Fruit fly (Drosophila melanogaster) whole organism, embryonic: ENCODE data around the gene CG17717.

Experiments
- Bdp1 ChIP-seq: fragments of 200-800 bp; sonication (Bioruptor generic); optimal IDR thresholded peaks from 3 replicates; lab custom pipeline; 2016; ENCODE audit warnings: missing biosample characterization, missing genetic modification characterization
- CG1024 ChIP-seq: fragments of 200-800 bp; sonication (Bioruptor generic); IDR thresholded peaks from 2 replicates; pipeline ENCODE4 v1.3.6; 2022; ENCODE audit warnings: missing biosample characterization, missing genetic modification characterization
- CG11504 ChIP-seq: fragments of 200-800 bp; sonication (Bioruptor generic); optimal IDR thresholded peaks from 3 replicates; lab custom pipeline; 2019; ENCODE audit warnings: missing biosample characterization, mild to moderate bottlenecking, missing genetic modification characterization, moderate library complexity
- CG12391 ChIP-seq: fragments of 200-800 bp; sonication (Bioruptor generic); optimal IDR thresholded peaks from 3 replicates; lab custom pipeline; 2018; ENCODE audit warnings: missing biosample characterization, mild to moderate bottlenecking, missing genetic modification characterization, moderate library complexity
- CG14014 ChIP-seq: fragments of 200-800 bp; sonication (Bioruptor generic); IDR thresholded peaks from 2 replicates; pipeline ENCODE4 v1.3.6; 2022; ENCODE audit warnings: missing biosample characterization, missing genetic modification characterization
- CG14050 ChIP-seq: fragments of 200-800 bp; sonication (Bioruptor generic); IDR thresholded peaks from 3 replicates; pipeline ENCODE4 v1.3.6; 2022; ENCODE audit warnings: missing biosample characterization, missing genetic modification characterization
- CG14860 ChIP-seq: fragments of 200-800 bp; sonication (Bioruptor generic); IDR thresholded peaks from 3 replicates; pipeline ENCODE4 v1.3.6; 2022; ENCODE audit warnings: missing biosample characterization, missing genetic modification characterization; ENCODE audit not compliant: partially characterized antibody
- CG18619 ChIP-seq: fragments of 200-800 bp; sonication (Bioruptor generic); optimal IDR thresholded peaks from 3 replicates; lab custom pipeline; 2017; ENCODE audit warnings: missing biosample characterization, mild to moderate bottlenecking, missing genetic modification characterization
- CG30403 ChIP-seq: fragments of 200-800 bp; sonication (Bioruptor generic); optimal IDR thresholded peaks from 3 replicates; lab custom pipeline; 2016; ENCODE audit warnings: missing biosample characterization, missing genetic modification characterization
- CG30431 ChIP-seq: fragments of 200-800 bp; sonication (Bioruptor generic); optimal IDR thresholded peaks from 2 replicates; lab custom pipeline; 2017; ENCODE audit warnings: missing biosample characterization, missing genetic modification characterization
- CG31441 ChIP-seq: fragments of 200-800 bp; sonication (Bioruptor generic); IDR thresholded peaks from 2 replicates; pipeline ENCODE4 v1.3.6; 2022; ENCODE audit warnings: missing biosample characterization, missing genetic modification characterization
- CG6791 ChIP-seq: fragments of 200-800 bp; sonication (Bioruptor generic); IDR thresholded peaks from 3 replicates; pipeline ENCODE4 v1.3.6; 2022; ENCODE audit warnings: missing biosample characterization, missing genetic modification characterization; ENCODE audit not compliant: partially characterized antibody
- CG7786 ChIP-seq: fragments of 200-800 bp; sonication (Bioruptor generic); optimal IDR thresholded peaks from 2 replicates; lab custom pipeline; 2016; ENCODE audit warnings: missing biosample characterization, missing genetic modification characterization
- CG7839 ChIP-seq: fragments of 200-800 bp; sonication (Bioruptor generic); optimal IDR thresholded peaks from 3 replicates; lab custom pipeline; 2018; ENCODE audit warnings: missing biosample characterization, mild to moderate bottlenecking, missing genetic modification characterization, moderate library complexity
- CG7963 ChIP-seq: fragments of 200-800 bp; sonication (Bioruptor generic); IDR thresholded peaks from 3 replicates; pipeline ENCODE4 v1.3.6; 2022; ENCODE audit warnings: missing biosample characterization, missing genetic modification characterization; ENCODE audit not compliant: partially characterized antibody
- CG7987 ChIP-seq: fragments of 200-800 bp; sonication (Bioruptor generic); optimal IDR thresholded peaks from 2 replicates; lab custom pipeline; 2018; ENCODE audit warnings: missing biosample characterization, mild to moderate bottlenecking, missing genetic modification characterization, moderate library complexity
- CG8924 ChIP-seq: fragments of 200-800 bp; optimal IDR thresholded peaks from 3 replicates; lab custom pipeline; 2019; ENCODE audit warnings: missing biosample characterization, mild to moderate bottlenecking, missing genetic modification characterization, moderate library complexity
- Dad ChIP-seq: fragments of 200-800 bp; sonication (Bioruptor generic); optimal IDR thresholded peaks from 3 replicates; lab custom pipeline; 2016; ENCODE audit warnings: missing biosample characterization, missing genetic modification characterization
- Dbx ChIP-seq: fragments of 200-800 bp; sonication (Bioruptor generic); IDR thresholded peaks from 3 replicates; pipeline ENCODE4 v1.3.6; 2022; ENCODE audit warnings: missing biosample characterization, missing genetic modification characterization
- Fer1 ChIP-seq: fragments of 200-800 bp; sonication (Bioruptor generic); optimal IDR thresholded peaks from 2 replicates; lab custom pipeline; 2017; ENCODE audit warnings: missing biosample characterization, mild to moderate bottlenecking, missing genetic modification characterization
- H2.0 ChIP-seq: fragments of 200-800 bp; sonication (Bioruptor generic); IDR thresholded peaks from 2 replicates; pipeline ENCODE4 v1.3.6; 2022; ENCODE audit warnings: missing biosample characterization, missing genetic modification characterization
- HLH54F ChIP-seq: fragments of 200-800 bp; sonication (Bioruptor generic); optimal IDR thresholded peaks from 3 replicates; lab custom pipeline; 2016; ENCODE audit warnings: missing biosample characterization, missing genetic modification characterization
- HLHmδ ChIP-seq: fragments of 200-800 bp; sonication (Bioruptor generic); optimal IDR thresholded peaks from 2 replicates; lab custom pipeline; 2018; ENCODE audit warnings: missing biosample characterization, mild to moderate bottlenecking, missing genetic modification characterization, moderate library complexity
- Hr39 ChIP-seq: fragments of >200 bp; optimal IDR thresholded peaks from 2 replicates; lab custom pipeline; 2017
- MTF-1 ChIP-seq: fragments of 200-800 bp; sonication (Bioruptor generic); optimal IDR thresholded peaks from 2 replicates; lab custom pipeline; 2018; ENCODE audit warnings: missing biosample characterization, mild to moderate bottlenecking, missing genetic modification characterization, borderline replicate concordance
- NfI ChIP-seq: fragments of 200-800 bp; sonication (Bioruptor generic); optimal IDR thresholded peaks from 3 replicates; lab custom pipeline; 2018; ENCODE audit warnings: missing biosample characterization, mild to moderate bottlenecking, missing genetic modification characterization, moderate library complexity
- Six4 ChIP-seq: fragments of 200-800 bp; sonication (Bioruptor generic); optimal IDR thresholded peaks from 2 replicates; lab custom pipeline; 2016; ENCODE audit warnings: missing biosample characterization, missing genetic modification characterization
- Sox100B ChIP-seq: fragments of 200-800 bp; sonication (Bioruptor generic); optimal IDR thresholded peaks from 3 replicates; lab custom pipeline; 2018; ENCODE audit warnings: missing biosample characterization, mild to moderate bottlenecking, missing genetic modification characterization
- Sry-δ ChIP-seq: fragments of 200-800 bp; sonication (Bioruptor generic); optimal IDR thresholded peaks from 2 replicates; lab custom pipeline; 2016; ENCODE audit warnings: missing biosample characterization, missing genetic modification characterization
- Usf ChIP-seq: fragments of 200-800 bp; sonication (Bioruptor generic); optimal IDR thresholded peaks from 2 replicates; lab custom pipeline; 2017; ENCODE audit warnings: missing genotype, missing biosample characterization, missing genetic modification characterization
- Xrp1 ChIP-seq: fragments of 200-800 bp; sonication (Bioruptor generic); IDR thresholded peaks from 2 replicates; pipeline ENCODE4 v1.3.6; 2022; ENCODE audit warnings: missing biosample characterization, missing genetic modification characterization
- ci ChIP-seq: fragments of 200-800 bp; sonication (Bioruptor generic); IDR thresholded peaks from 3 replicates; pipeline ENCODE4 v1.3.6; 2022; ENCODE audit warnings: missing biosample characterization, missing genetic modification characterization
- croc ChIP-seq: fragments of 200-800 bp; sonication (Bioruptor generic); conservative IDR thresholded peaks from 3 replicates; pipeline ENCODE4 v1.3.6; 2022; ENCODE audit warnings: missing biosample characterization, missing genetic modification characterization
- crol ChIP-seq: fragments of 200-800 bp; sonication (Bioruptor generic); IDR thresholded peaks from 2 replicates; pipeline ENCODE4 v1.3.6; 2022; ENCODE audit warnings: missing biosample characterization, missing genetic modification characterization
- fd3F ChIP-seq: fragments of 200-800 bp; sonication (Bioruptor generic); optimal IDR thresholded peaks from 2 replicates; lab custom pipeline; 2018; ENCODE audit warnings: missing biosample characterization, mild to moderate bottlenecking, missing genetic modification characterization, moderate library complexity
- fd96Cb ChIP-seq: fragments of 200-800 bp; sonication (Bioruptor generic); optimal IDR thresholded peaks from 2 replicates; lab custom pipeline; 2018; ENCODE audit warnings: missing biosample characterization, mild to moderate bottlenecking, missing genetic modification characterization, moderate library complexity
- gsb-n ChIP-seq: fragments of 200-800 bp; sonication (Bioruptor generic); optimal IDR thresholded peaks from 3 replicates; lab custom pipeline; 2018; ENCODE audit warnings: missing biosample characterization, mild to moderate bottlenecking, missing genetic modification characterization
- klu ChIP-seq: fragments of 200-800 bp; sonication (Bioruptor generic); IDR thresholded peaks from 2 replicates; pipeline ENCODE4 v1.3.6; 2022; ENCODE audit warnings: missing biosample characterization, missing genetic modification characterization
- lola ChIP-seq, 3 experiments: fragments of >200 bp in 2 of 3; fragments of 200-800 bp in 1 of 3; sonication (Bioruptor generic) in 1 of 3; optimal IDR thresholded peaks; 2 replicates each; lab custom pipeline; 2017 to 2019; ENCODE audit warnings: missing biosample characterization in 3 of 3, missing genetic modification characterization in 3 of 3, mild to moderate bottlenecking in 1 of 3, moderate library complexity in 1 of 3
- nerfin-2 ChIP-seq: fragments of 200-800 bp; sonication (Bioruptor generic); IDR thresholded peaks from 2 replicates; pipeline ENCODE4 v1.3.6; 2022; ENCODE audit warnings: missing biosample characterization, missing genetic modification characterization; ENCODE audit not compliant: partially characterized antibody
- nmo ChIP-seq: fragments of 200-800 bp; sonication (Bioruptor generic); optimal IDR thresholded peaks from 2 replicates; lab custom pipeline; 2018; ENCODE audit warnings: missing biosample characterization, mild to moderate bottlenecking, missing genetic modification characterization, moderate library complexity
- onecut ChIP-seq: fragments of 200-800 bp; sonication (Bioruptor generic); IDR thresholded peaks from 2 replicates; pipeline ENCODE4 v1.3.6; 2022; ENCODE audit warnings: missing biosample characterization, missing genetic modification characterization
- rib ChIP-seq: fragments of 200-800 bp; sonication (Bioruptor generic); IDR thresholded peaks from 2 replicates; pipeline ENCODE4 v1.3.6; 2022; ENCODE audit warnings: missing biosample characterization, missing genetic modification characterization
- run ChIP-seq: fragments of 200-800 bp; sonication (Bioruptor generic); optimal IDR thresholded peaks from 3 replicates; lab custom pipeline; 2018; ENCODE audit warnings: missing biosample characterization, mild to moderate bottlenecking, missing genetic modification characterization
- sens ChIP-seq: fragments of 200-800 bp; sonication (Bioruptor generic); peaks from one replicate; lab custom pipeline; 2016; ENCODE audit warnings: missing biosample characterization, missing genetic modification characterization
- sim ChIP-seq: fragments of 200-800 bp; sonication (Bioruptor generic); IDR thresholded peaks from 2 replicates; pipeline ENCODE4 v1.3.6; 2022; ENCODE audit warnings: missing biosample characterization, missing genetic modification characterization
- slbo ChIP-seq: fragments of 200-800 bp; sonication (Bioruptor generic); IDR thresholded peaks from 2 replicates; pipeline ENCODE4 v1.3.6; 2022; ENCODE audit warnings: missing biosample characterization, missing genetic modification characterization
- slou ChIP-seq: fragments of 200-800 bp; sonication (Bioruptor generic); optimal IDR thresholded peaks from 3 replicates; lab custom pipeline; 2016; ENCODE audit warnings: missing biosample characterization, missing genetic modification characterization
- so ChIP-seq: fragments of 200-800 bp; sonication (Bioruptor generic); IDR thresholded peaks from 3 replicates; pipeline ENCODE4 v1.3.6; 2022; ENCODE audit warnings: missing biosample characterization, missing genetic modification characterization
- tna ChIP-seq: fragments of 200-800 bp; sonication (Bioruptor generic); IDR thresholded peaks from 2 replicates; pipeline ENCODE4 v1.3.6; 2022; ENCODE audit warnings: missing biosample characterization, missing genetic modification characterization; ENCODE audit not compliant: partially characterized antibody
- zfh1 ChIP-seq: fragments of 200-800 bp; sonication (Bioruptor generic); IDR thresholded peaks from 3 replicates; pipeline ENCODE4 v1.3.6; 2022; ENCODE audit warnings: missing biosample characterization, missing genetic modification characterization

Gene CG17717

dm6 chrX:6542331-6542730 lies 46.8 kb upstream of the CG17717 start (continued):
- TF ChIP-seq Six4 (GFP tag; lab: Kevin White, UChicago), result no peak
- no peak for TF ChIP-seq sim (GFP tag; lab: Robert Waterston, UW)
- no peak for TF ChIP-seq MTF-1 (GFP tag; lab: Kevin White, UChicago)
- peak; percentile 40; the same call in 2 of the 3 replicates for TF ChIP-seq CG14050 (GFP tag; lab: Robert Waterston, UW)
- peak; percentile 27 for TF ChIP-seq CG30403 (GFP tag; lab: Kevin White, UChicago)
- TF ChIP-seq run (tag; lab: Kevin White, UChicago), result peak; percentile 36
- TF ChIP-seq ci (GFP tag; lab: Robert Waterston, UW), result peak; percentile 62; the same call in 1 of the 3 replicates
- TF ChIP-seq sens, result peak; percentile 72
- TF ChIP-seq NfI (GFP tag; lab: Kevin White, UChicago), result no peak
- TF ChIP-seq CG7839 (tag; lab: Kevin White, UChicago), result peak; percentile 63
- no peak for TF ChIP-seq fd3F (GFP tag; lab: Kevin White, UChicago)
- TF ChIP-seq Hr39 (lab: Kevin White, UChicago), result no peak
- TF ChIP-seq CG6791 (GFP tag; lab: Robert Waterston, UW), result no peak
- 0 out of 2 replicates have a peak, but pooled peaks have one; percentile 32 for TF ChIP-seq CG1024 (GFP tag; lab: Robert Waterston, UW)
- peak; percentile 31 for TF ChIP-seq fd96Cb
- TF ChIP-seq so (GFP tag; lab: Robert Waterston, UW), result peak; percentile 64; the same call in 1 of the 3 replicates
- peak; percentile 55 for TF ChIP-seq Xrp1
- TF ChIP-seq lola (GFP tag; optimal IDR thresholded peaks at IDR 0.05; lab: Kevin White, UChicago), result peak in 1 of 3 experiments; percentile 3
- TF ChIP-seq Usf (GFP tag; lab: Kevin White, UChicago), result no peak
- no peak for TF ChIP-seq rib (GFP tag; lab: Robert Waterston, UW)
- peak; percentile 50 for TF ChIP-seq nmo
- TF ChIP-seq HLH54F, result no peak
- no peak; the same call in 2 of the 3 replicates for TF ChIP-seq croc (GFP tag; lab: Robert Waterston, UW)
- TF ChIP-seq nerfin-2 (GFP tag; lab: Robert Waterston, UW), result no peak
- peak; percentile 30; the same call in 1 of the 2 replicates for TF ChIP-seq crol (GFP tag; lab: Robert Waterston, UW)
- no peak for TF ChIP-seq Bdp1 (GFP tag; lab: Kevin White, UChicago)
- TF ChIP-seq Sry-δ (GFP tag; lab: Kevin White, UChicago), result no peak
- peak; percentile 51 for TF ChIP-seq CG12391 (tag; lab: Kevin White, UChicago)
- TF ChIP-seq CG11504 (tag; lab: Kevin White, UChicago), result peak; percentile 79
- peak; percentile 44; the same call in 1 of the 2 replicates for TF ChIP-seq CG14014 (GFP tag; lab: Robert Waterston, UW)
- TF ChIP-seq slou, result no peak
- TF ChIP-seq gsb-n (tag; lab: Kevin White, UChicago), result peak; percentile 14
- TF ChIP-seq onecut, result 0 out of 2 replicates have a peak, but pooled peaks have one; percentile 29
- TF ChIP-seq HLHmδ (GFP tag; lab: Kevin White, UChicago), result no peak
- no peak for TF ChIP-seq CG7963
- peak; percentile 19; the same call in 1 of the 2 replicates for TF ChIP-seq H2.0 (GFP tag; lab: Robert Waterston, UW)
- TF ChIP-seq klu, result 0 out of 2 replicates have a peak, but pooled peaks have one; percentile 16
- no peak for TF ChIP-seq CG14860 (GFP tag; lab: Robert Waterston, UW)
- TF ChIP-seq CG31441, result peak; percentile 56
- TF ChIP-seq Dbx (GFP tag; lab: Robert Waterston, UW), result no peak
- no peak for TF ChIP-seq tna (GFP tag; lab: Robert Waterston, UW)
- 0 out of 3 replicates have a peak, but pooled peaks have one; percentile 33 for TF ChIP-seq zfh1 (GFP tag; lab: Robert Waterston, UW)
- TF ChIP-seq Dad (GFP tag; lab: Kevin White, UChicago), result no peak
- no peak for TF ChIP-seq CG7786 (GFP tag; lab: Kevin White, UChicago)
- peak; percentile 41 for TF ChIP-seq Sox100B (GFP tag; lab: Kevin White, UChicago)
- peak; percentile 37 for TF ChIP-seq CG8924 (tag; lab: Kevin White, UChicago)
- no peak for TF ChIP-seq CG7987 (GFP tag; lab: Kevin White, UChicago)
- peak; percentile 38 for TF ChIP-seq slbo (GFP tag; lab: Robert Waterston, UW)
- TF ChIP-seq CG30431 (GFP tag; lab: Kevin White, UChicago), result no peak
- TF ChIP-seq CG18619, result no peak
- TF ChIP-seq Fer1 (GFP tag; lab: Kevin White, UChicago), result peak; percentile 14
